Fruit fly (Drosophila melanogaster): ENCODE data around the gene CG34282.

DNA sequence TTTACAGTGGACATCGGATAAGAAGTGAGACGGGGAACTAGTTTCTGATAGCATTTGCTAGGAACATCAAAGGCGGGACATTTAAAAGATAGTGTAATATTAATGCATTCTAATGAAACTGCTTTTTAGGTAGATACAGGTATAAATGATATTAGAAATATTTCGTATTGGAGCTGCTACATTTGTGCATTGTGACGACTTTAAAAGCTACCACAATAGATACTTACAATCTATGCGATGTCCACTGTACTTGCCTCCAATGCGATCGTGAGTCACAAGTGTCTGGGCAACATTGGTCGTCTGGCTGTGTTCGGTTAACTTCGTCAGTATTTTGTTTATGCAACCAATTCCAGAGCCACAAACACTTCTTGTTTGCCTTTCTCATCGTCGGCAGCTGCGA is 25.2 kb upstream of the CG34282 start:
- TF ChIP-seq Blimp-1 (GFP tag; optimal IDR thresholded peaks at IDR 0.05), result no peak
- TF ChIP-seq OdsH (GFP tag; optimal IDR thresholded peaks at IDR 0.05), result peak; percentile 74
- peak; percentile 57 for TF ChIP-seq Gug (GFP tag; IDR thresholded peaks at IDR 0.05)
- peak; percentile 80 for TF ChIP-seq eg (GFP tag; IDR thresholded peaks at IDR 0.05)
- no peak for TF ChIP-seq CG6276 (GFP tag; optimal IDR thresholded peaks at IDR 0.05)
- peak; percentile 69 for TF ChIP-seq achi (GFP tag; optimal IDR thresholded peaks at IDR 0.05)
- no peak for TF ChIP-seq pdm3 (GFP tag; optimal IDR thresholded peaks at IDR 0.05)
- peak; percentile 34 for TF ChIP-seq CG1621 (tag; optimal IDR thresholded peaks at IDR 0.05)
- TF ChIP-seq CG15336 (GFP tag; IDR thresholded peaks at IDR 0.05), result peak; percentile 80
- TF ChIP-seq CG10631 (GFP tag; optimal IDR thresholded peaks at IDR 0.05), result no peak
- peak; percentile 45 for TF ChIP-seq dac (GFP tag; optimal IDR thresholded peaks at IDR 0.05)
- TF ChIP-seq CG8632 (GFP tag; optimal IDR thresholded peaks at IDR 0.05), result peak; percentile 37

All from whole organism, prepupa.